Worm (Caenorhabditis elegans): ENCODE data around the gene K06H6.5.

The K06H6.5 gene

DNA sequence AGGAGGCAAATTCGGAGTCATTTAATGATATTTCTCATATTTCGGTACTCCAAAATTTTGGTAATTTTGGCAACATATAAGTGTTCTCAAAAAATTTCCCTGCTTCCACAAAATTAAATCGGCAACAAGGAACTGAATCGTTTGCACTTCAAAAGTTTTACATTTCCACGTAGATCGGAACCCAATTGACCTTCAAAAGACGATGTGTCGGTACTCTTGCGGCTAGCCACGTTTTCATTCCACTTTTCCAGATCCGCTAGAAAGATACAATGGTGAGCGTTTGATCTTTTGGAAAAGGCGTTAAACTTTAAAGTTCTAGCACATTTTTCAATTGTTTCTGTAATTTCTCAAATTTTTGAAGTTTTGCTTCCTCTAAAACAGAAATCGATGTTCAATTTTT is 20.8 kb downstream of the K06H6.5 start:
- TF ChIP-seq dmd-8 (GFP tag; IDR thresholded peaks at IDR 0.05) (no peak), nhr-11 (tag; optimal IDR thresholded peaks at IDR 0.05) (no peak), T20F7.1 (GFP tag; optimal IDR thresholded peaks at IDR 0.05) (no peak), ztf-11 (tag; optimal IDR thresholded peaks at IDR 0.05) (no peak), F49E8.2 (tag; optimal IDR thresholded peaks at IDR 0.05; ENCODE audit: borderline replicate concordance) (no peak), ces-1 (GFP tag; optimal IDR thresholded peaks at IDR 0.05) (no peak), ceh-44 (GFP tag; IDR thresholded peaks at IDR 0.05) (no peak), ceh-20 (GFP tag; IDR thresholded peaks at IDR 0.05) (no peak), cey-2 (tag; optimal IDR thresholded peaks at IDR 0.05; ENCODE audit: borderline replicate concordance, insufficient read depth) (no peak), sdz-12 (GFP tag; optimal IDR thresholded peaks at IDR 0.05) (no peak), zip-2 (tag; optimal IDR thresholded peaks at IDR 0.05) (no peak), lin-13 (GFP tag; optimal IDR thresholded peaks at IDR 0.05) (no peak), vab-7 (GFP tag; IDR thresholded peaks at IDR 0.05) (no peak)

DNA sequence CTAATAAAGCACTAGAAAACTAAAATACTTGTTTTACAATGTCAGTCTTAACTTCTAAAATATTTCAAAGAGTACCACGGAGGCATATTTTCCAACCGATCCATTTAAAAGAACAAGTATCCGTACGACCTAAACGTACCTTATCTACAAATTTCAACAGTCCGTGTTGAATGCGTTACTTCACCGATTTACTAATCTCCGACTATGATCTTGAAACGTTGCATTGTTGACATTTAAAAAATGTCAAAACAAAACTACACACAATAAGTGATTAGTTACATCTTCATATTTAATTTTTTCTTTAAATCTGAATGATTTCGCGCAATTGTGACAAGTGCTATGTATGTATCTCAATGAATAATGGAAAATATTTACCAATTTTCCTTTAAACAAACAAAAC is 21.7 kb downstream of the K06H6.5 start:
- TF ChIP-seq saeg-2 (GFP tag; IDR thresholded peaks at IDR 0.05) (no peak), lir-3 (tag; optimal IDR thresholded peaks at IDR 0.05) (no peak), mep-1 (tag; optimal IDR thresholded peaks at IDR 0.05) (no peak), zag-1 (tag; optimal IDR thresholded peaks at IDR 0.05) (no peak), fos-1 (tag; optimal IDR thresholded peaks at IDR 0.05) (no peak)

DNA sequence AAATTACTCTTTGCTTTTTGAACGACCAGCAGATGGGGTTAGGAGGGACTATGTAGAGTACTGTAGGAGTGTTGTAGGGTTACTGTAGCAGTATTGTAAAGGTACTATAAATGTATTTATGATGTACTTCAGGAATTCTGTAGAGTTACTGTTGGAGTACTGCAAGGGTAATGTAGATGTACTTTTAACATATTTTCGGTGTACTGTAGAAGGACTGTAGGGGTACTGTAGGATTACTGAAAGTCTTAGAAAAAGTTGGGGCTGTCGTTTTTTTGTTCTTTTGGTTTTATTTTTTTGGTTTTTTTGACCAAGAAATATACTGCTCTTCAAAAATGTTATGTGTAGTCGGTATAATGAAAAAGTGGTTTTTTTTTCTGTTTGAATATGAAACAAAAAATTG is 22.5 kb downstream of the K06H6.5 start:
- TF ChIP-seq sdz-12 (GFP tag; optimal IDR thresholded peaks at IDR 0.05) (no peak), aha-1 (tag) (peak; percentile 41), Y105C5A.15 (GFP tag; IDR thresholded peaks at IDR 0.05) (no peak), unc-62 (GFP tag; optimal IDR thresholded peaks at IDR 0.05 in 1 of 2) (peak in 1 of 2 experiments; percentile 92), unc-62 (tag; optimal IDR thresholded peaks at IDR 0.05) (no peak)

DNA sequence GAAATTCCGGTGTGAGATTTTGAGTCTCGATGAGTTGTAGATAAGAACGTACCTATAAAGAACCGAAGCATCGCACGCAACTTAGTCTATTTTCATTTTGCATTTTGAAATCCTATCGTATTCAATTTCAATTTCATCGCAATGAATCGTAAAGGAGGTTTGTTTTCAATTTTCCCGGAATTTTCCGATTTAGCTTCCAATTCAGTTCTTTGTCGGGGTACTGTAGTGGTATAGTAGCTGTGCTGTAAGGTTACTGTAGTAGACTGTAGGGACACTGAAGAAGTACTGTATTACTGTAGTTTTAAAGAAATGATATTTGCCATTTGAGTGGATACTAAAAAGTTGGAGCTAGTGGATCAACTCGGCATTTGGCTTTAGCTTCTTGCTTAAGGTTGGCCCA is 23.6 kb downstream of the K06H6.5 start:
- TF ChIP-seq arid-1 (GFP tag; conservative IDR thresholded peaks at IDR 0.05): no peak
- no peak for TF ChIP-seq nhr-48 (tag; optimal IDR thresholded peaks at IDR 0.05)
- no peak for TF ChIP-seq nhr-25 (tag; optimal IDR thresholded peaks at IDR 0.05; ENCODE audit: borderline replicate concordance, insufficient read depth)
- peak in 1 of 2 experiments; percentile 84 for TF ChIP-seq unc-62 (GFP tag; optimal IDR thresholded peaks at IDR 0.05 in 1 of 2)
- TF ChIP-seq unc-62 (tag; optimal IDR thresholded peaks at IDR 0.05): no peak
- TF ChIP-seq ztf-11 (tag; optimal IDR thresholded peaks at IDR 0.05): no peak
- no peak for TF ChIP-seq spr-1 (tag; optimal IDR thresholded peaks at IDR 0.05)
- no peak for TF ChIP-seq ceh-32 (tag; optimal IDR thresholded peaks at IDR 0.05; ENCODE audit: poor library complexity)
- TF ChIP-seq aha-1 (tag): peak; percentile 71
- TF ChIP-seq dmd-8 (GFP tag; IDR thresholded peaks at IDR 0.05): no peak
- no peak for TF ChIP-seq hlh-30 (tag; optimal IDR thresholded peaks at IDR 0.05; ENCODE audit: insufficient read depth)
- TF ChIP-seq nhr-76 (tag; optimal IDR thresholded peaks at IDR 0.05): no peak
- TF ChIP-seq rbr-2 (tag; optimal IDR thresholded peaks at IDR 0.05): no peak

DNA sequence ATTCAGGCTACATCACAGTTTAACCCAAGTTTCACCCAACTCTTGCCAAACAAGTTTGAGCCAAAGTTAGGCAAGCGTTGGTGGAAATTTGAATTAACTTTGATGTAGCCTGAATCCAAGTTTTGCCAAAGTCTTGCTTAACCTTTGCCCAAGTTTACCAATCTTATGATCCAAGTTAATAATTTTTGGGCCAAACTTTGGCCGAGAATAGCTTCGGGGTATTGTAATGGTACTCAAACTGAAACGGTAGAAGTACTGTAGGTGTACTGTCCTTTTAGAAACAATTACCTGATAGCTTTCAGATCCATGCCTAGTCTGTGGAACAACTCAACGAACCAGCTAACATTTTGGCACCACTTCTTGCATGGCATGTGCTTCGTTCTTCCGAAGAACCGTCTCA is 24.1 kb downstream of the K06H6.5 start, which contains the start of gene nhr-251:
Gene nhr-251 (plus strand): TSS at position 301 of the 400 bp plus-strand sequence.
- TF ChIP-seq aha-1 (tag) (peak; percentile 64), dmd-8 (GFP tag; IDR thresholded peaks at IDR 0.05) (no peak)

DNA sequence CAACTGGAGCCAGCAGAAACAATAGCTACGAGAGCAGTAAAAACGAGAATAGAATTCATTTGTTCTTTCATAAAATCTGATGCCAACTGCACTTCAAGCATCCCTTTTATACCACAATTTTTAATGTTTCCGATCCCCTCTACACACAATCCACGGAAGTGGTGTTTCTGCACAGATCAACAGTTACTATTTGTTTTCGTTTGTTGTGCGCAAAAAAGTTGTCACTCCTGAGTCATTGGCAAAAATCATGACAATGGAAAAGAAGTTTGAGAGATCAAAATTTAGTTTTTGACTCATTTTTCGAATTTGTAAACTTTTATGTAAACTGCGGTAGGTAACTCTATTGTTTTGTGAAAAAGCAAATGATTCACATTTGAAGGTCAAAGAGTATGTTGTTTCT is 27.9 kb downstream of the K06H6.5 start, which contains the start of gene srlf-37:
Gene srlf-37 (minus strand): TSS at position 101 of the 400 bp plus-strand sequence.
- TF ChIP-seq ztf-11 (tag; optimal IDR thresholded peaks at IDR 0.05): no peak
- no peak for TF ChIP-seq nhr-11 (tag; optimal IDR thresholded peaks at IDR 0.05)
- no peak for TF ChIP-seq nhr-77 (tag; optimal IDR thresholded peaks at IDR 0.05)
- no peak for TF ChIP-seq zip-11 (GFP tag; IDR thresholded peaks at IDR 0.05)
- TF ChIP-seq ces-1 (GFP tag; optimal IDR thresholded peaks at IDR 0.05): no peak
- TF ChIP-seq nhr-25 (tag; optimal IDR thresholded peaks at IDR 0.05; ENCODE audit: borderline replicate concordance, insufficient read depth): no peak
- no peak for TF ChIP-seq pqm-1 (tag; optimal IDR thresholded peaks at IDR 0.05)

Measured in whole organism, L4 larva.